Worm (Caenorhabditis elegans): Measurements from ENCODE around the gene sma-1.

- no peak for TF ChIP-seq ceh-9 (tag; optimal IDR thresholded peaks at IDR 0.05)
- TF ChIP-seq ama-1 (optimal IDR thresholded peaks at IDR 0.05) = no peak
- TF ChIP-seq tbx-2 (tag; optimal IDR thresholded peaks at IDR 0.05) = no peak
- no peak for TF ChIP-seq hlh-6 (tag; optimal IDR thresholded peaks at IDR 0.05)
- no peak for TF ChIP-seq pha-2 (tag; optimal IDR thresholded peaks at IDR 0.05)
- TF ChIP-seq nfya-1 (tag; optimal IDR thresholded peaks at IDR 0.05) = no peak
- TF ChIP-seq K09A11.1 (tag; optimal IDR thresholded peaks at IDR 0.05; ENCODE audit: insufficient read depth) = no peak
- TF ChIP-seq ets-4 (tag; optimal IDR thresholded peaks at IDR 0.05) = no peak
- TF ChIP-seq gmeb-2 (tag; optimal IDR thresholded peaks at IDR 0.05) = no peak
- TF ChIP-seq nhr-11 (tag; optimal IDR thresholded peaks at IDR 0.05) = no peak
- no peak for TF ChIP-seq sox-4 (tag; optimal IDR thresholded peaks at IDR 0.05)
- TF ChIP-seq rnt-1 (tag; optimal IDR thresholded peaks at IDR 0.05) = no peak
- no peak for TF ChIP-seq lim-6 (tag; optimal IDR thresholded peaks at IDR 0.05)
These were observed 878 bp downstream of the sma-1 start for ce11 chrV:11900127-11900526.

Measured in whole organism, late embryonic.